Fruit fly (Drosophila melanogaster): ENCODE results near the gene XNP.

The XNP gene

dm6 chr3R:25517521-25517920 is 34.9 kb upstream of the XNP start:
- no peak for TF ChIP-seq HLH54F (GFP tag; optimal IDR thresholded peaks at IDR 0.05)
- TF ChIP-seq sd (tag; optimal IDR thresholded peaks at IDR 0.05): no peak
- TF ChIP-seq grau (tag; optimal IDR thresholded peaks at IDR 0.05): peak; percentile 13
- no peak for TF ChIP-seq unpg (GFP tag; optimal IDR thresholded peaks at IDR 0.05)
- TF ChIP-seq CG18476 (GFP tag; optimal IDR thresholded peaks at IDR 0.05): no peak
- TF ChIP-seq CG12391 (tag; optimal IDR thresholded peaks at IDR 0.05): no peak
- no peak for TF ChIP-seq bbx (GFP tag; IDR thresholded peaks at IDR 0.05; ENCODE audit: partially characterized antibody)
- no peak for TF ChIP-seq CG7556 (GFP tag; optimal IDR thresholded peaks at IDR 0.05)
- TF ChIP-seq CG1792 (GFP tag; optimal IDR thresholded peaks at IDR 0.05): no peak
- TF ChIP-seq sens (GFP tag): peak; percentile 39
- TF ChIP-seq crp (GFP tag; optimal IDR thresholded peaks at IDR 0.05): no peak
- TF ChIP-seq Xbp1 (GFP tag; optimal IDR thresholded peaks at IDR 0.05): no peak
- no peak for TF ChIP-seq ind (GFP tag; optimal IDR thresholded peaks at IDR 0.05)
- no peak for TF ChIP-seq onecut (GFP tag; IDR thresholded peaks at IDR 0.05)
- TF ChIP-seq CG3163 (GFP tag; optimal IDR thresholded peaks at IDR 0.05): no peak

dm6 chr3R:25515450-25516288 is 33.0 kb upstream of the XNP start, which contains the start of gene msi:
msi (plus strand) TSS chr3R:25516118.
- TF ChIP-seq exex (tag; optimal IDR thresholded peaks at IDR 0.05) (peak; percentile 94), insv (GFP tag; optimal IDR thresholded peaks at IDR 0.05) (peak in 1 of 2 experiments; percentile 70), seq (GFP tag; IDR thresholded peaks at IDR 0.05) (peak; percentile 99), CG30431 (GFP tag; optimal IDR thresholded peaks at IDR 0.05) (peak; percentile 93), CG18619 (GFP tag; optimal IDR thresholded peaks at IDR 0.05) (peak; percentile 99), Bgb (GFP tag; IDR thresholded peaks at IDR 0.05; ENCODE audit: partially characterized antibody) (peak; percentile 65; the same call in 1 of the 2 replicates), bigmax (GFP tag; optimal IDR thresholded peaks at IDR 0.05) (no peak), zf30C (GFP tag; optimal IDR thresholded peaks at IDR 0.05) (no peak), CG18262 (tag; optimal IDR thresholded peaks at IDR 0.05) (peak; percentile 100), CG12299 (tag; optimal IDR thresholded peaks at IDR 0.05) (peak; percentile 98), Dip2 (GFP tag; IDR thresholded peaks at IDR 0.05) (peak; percentile 71), GATAe (GFP tag; conservative IDR thresholded peaks at IDR 0.05) (peak; percentile 96), slbo (GFP tag; IDR thresholded peaks at IDR 0.05) (peak; percentile 99), hkb (optimal IDR thresholded peaks at IDR 0.05) (no peak), hkb (GFP tag; IDR thresholded peaks at IDR 0.05) (peak; percentile 99), fd102C (GFP tag; optimal IDR thresholded peaks at IDR 0.05) (peak; percentile 16), Hr78 (GFP tag; optimal IDR thresholded peaks at IDR 0.05) (peak in 1 of 2 experiments; percentile 98), H2.0 (GFP tag; IDR thresholded peaks at IDR 0.05) (peak; percentile 98), CG15601 (tag; optimal IDR thresholded peaks at IDR 0.05) (peak; percentile 99), tll (GFP tag; optimal IDR thresholded peaks at IDR 0.05) (peak in 1 of 2 experiments; percentile 65), CG10267 (tag; optimal IDR thresholded peaks at IDR 0.05) (peak; percentile 99), bcd (GFP tag; optimal IDR thresholded peaks at IDR 0.05) (peak; percentile 99), CG12659 (GFP tag; optimal IDR thresholded peaks at IDR 0.05) (peak; percentile 99), H15 (GFP tag; IDR thresholded peaks at IDR 0.05) (peak; percentile 99), CG2889 (GFP tag; IDR thresholded peaks at IDR 0.05) (peak; percentile 98), otp (GFP tag; IDR thresholded peaks at IDR 0.05) (peak; percentile 97), Mes4 (GFP tag; optimal IDR thresholded peaks at IDR 0.05) (peak; percentile 16), br (optimal IDR thresholded peaks at IDR 0.05) (no peak), dan (GFP tag; IDR thresholded peaks at IDR 0.05) (peak; percentile 77), Ets65A (GFP tag) (peak; percentile 96), Camta (GFP tag; optimal IDR thresholded peaks at IDR 0.05) (peak; percentile 20), MESR4 (GFP tag; optimal IDR thresholded peaks at IDR 0.05) (peak; percentile 26), z (GFP tag; IDR thresholded peaks at IDR 0.05) (peak; percentile 67; the same call in 1 of the 3 replicates), CG13624 (GFP tag; optimal IDR thresholded peaks at IDR 0.05) (peak; percentile 69)

Measured in whole organism, embryonic.